Worm (Caenorhabditis elegans) whole organism, young adult: Measurements from ENCODE around the gene Y39G8B.5.

Source experiments
- B0261.1 ChIP-seq: sonication (generic microtip); optimal IDR thresholded peaks from 2 replicates; lab custom pipeline; 2016; ENCODE audit warnings: mild to moderate bottlenecking, missing genetic modification characterization, moderate library complexity, missing compliant biosample characterization
- B0336.3 ChIP-seq: fragments of 200-800 bp; sonication (Bioruptor generic); IDR thresholded peaks from 2 replicates; pipeline ENCODE4 v1.3.6; 2022; ENCODE audit warnings: missing genetic modification characterization, missing compliant biosample characterization
- C06A6.2 ChIP-seq: fragments of 200-800 bp; sonication (Bioruptor generic); conservative IDR thresholded peaks from 2 replicates; pipeline ENCODE4 v1.3.6; 2022; ENCODE audit warnings: missing genetic modification characterization, missing compliant biosample characterization
- F37B4.10 ChIP-seq: fragments of 200-800 bp; sonication (Bioruptor generic); IDR thresholded peaks from 2 replicates; pipeline ENCODE4 v1.3.6; 2022; ENCODE audit warnings: missing genetic modification characterization, missing compliant biosample characterization
- F57A8.1 ChIP-seq: fragments of 200-800 bp; sonication (Bioruptor generic); optimal IDR thresholded peaks from 2 replicates; lab custom pipeline; 2018; ENCODE audit warnings: mild to moderate bottlenecking, missing genetic modification characterization, moderate library complexity, missing compliant biosample characterization
- F57C9.4 ChIP-seq: sonication (generic microtip); optimal IDR thresholded peaks from 2 replicates; lab custom pipeline; 2017; ENCODE audit warnings: mild to moderate bottlenecking, missing genetic modification characterization, missing compliant biosample characterization
- K12H6.12 ChIP-seq: fragments of 200-800 bp; sonication (Bioruptor generic); optimal IDR thresholded peaks from 2 replicates; lab custom pipeline; 2018; ENCODE audit warnings: mild to moderate bottlenecking, missing genetic modification characterization, missing compliant biosample characterization
- Y53G8AR.9 ChIP-seq: fragments of 200-800 bp; sonication (Bioruptor generic); conservative IDR thresholded peaks from 2 replicates; pipeline ENCODE4 v1.3.6; 2022; ENCODE audit warnings: missing genetic modification reagents, missing genetic modification characterization, missing compliant biosample characterization
- Y67H2A.10 ChIP-seq: fragments of 200-800 bp; sonication (Bioruptor generic); conservative IDR thresholded peaks from 2 replicates; pipeline ENCODE4 v1.3.6; 2022; ENCODE audit warnings: missing genetic modification reagents, missing genetic modification characterization, missing compliant biosample characterization
- Y79H2A.3 ChIP-seq: fragments of 200-800 bp; sonication (Bioruptor generic); conservative IDR thresholded peaks from 2 replicates; pipeline ENCODE4 v1.3.6; 2022; ENCODE audit warnings: missing genetic modification reagents, missing genetic modification characterization, missing compliant biosample characterization
- Y95B8A.8 ChIP-seq: fragments of 200-800 bp; sonication (Bioruptor generic); IDR thresholded peaks from 2 replicates; pipeline ENCODE4 v1.3.6; 2022; ENCODE audit warnings: missing genetic modification reagents, missing genetic modification characterization, missing compliant biosample characterization
- aptf-2 ChIP-seq: fragments of 200-800 bp; sonication (Bioruptor generic); conservative IDR thresholded peaks from 2 replicates; pipeline ENCODE4 v1.3.6; 2022; ENCODE audit warnings: missing genetic modification reagents, missing genetic modification characterization, missing compliant biosample characterization
- aptf-3 ChIP-seq: fragments of 200-800 bp; sonication (Bioruptor generic); IDR thresholded peaks from 2 replicates; pipeline ENCODE4 v1.3.6; 2022; ENCODE audit warnings: missing genetic modification characterization, missing compliant biosample characterization
- atf-7 ChIP-seq: sonication (generic microtip); optimal IDR thresholded peaks from 2 replicates; lab custom pipeline; 2017; ENCODE audit warnings: mild to moderate bottlenecking, missing genetic modification characterization, missing compliant biosample characterization
- attf-3 ChIP-seq: fragments of 200-800 bp; sonication (Bioruptor generic); conservative IDR thresholded peaks from 2 replicates; pipeline ENCODE4 v1.3.6; 2022; ENCODE audit warnings: missing genetic modification reagents, missing genetic modification characterization, missing compliant biosample characterization
- attf-6 ChIP-seq: fragments of 200-800 bp; sonication (Bioruptor generic); IDR thresholded peaks from 2 replicates; pipeline ENCODE4 v1.3.6; 2022; ENCODE audit warnings: missing genetic modification reagents, missing genetic modification characterization, missing compliant biosample characterization
- bed-1 ChIP-seq: fragments of 200-800 bp; sonication (Bioruptor generic); IDR thresholded peaks from 2 replicates; pipeline ENCODE4 v1.3.6; 2022; ENCODE audit warnings: missing genetic modification reagents, missing genetic modification characterization, missing compliant biosample characterization
- cebp-1 ChIP-seq, 2 experiments: fragments of 200-800 bp in 1 of 2; sonication (Bioruptor generic) in 1 of 2; sonication (generic microtip) in 1 of 2; IDR thresholded peaks in 1 of 2; optimal IDR thresholded peaks in 1 of 2; 2 replicates each; pipeline versions ENCODE4 v1.3.6 to Lab custom; 2017 to 2022; ENCODE audit warnings: missing compliant biosample characterization in 2 of 2, missing genetic modification characterization in 2 of 2, mild to moderate bottlenecking in 1 of 2, missing genetic modification reagents in 1 of 2, moderate library complexity in 1 of 2
- ceh-40 ChIP-seq: fragments of 200-800 bp; sonication (Bioruptor generic); IDR thresholded peaks from 2 replicates; pipeline ENCODE4 v1.3.6; 2022; ENCODE audit warnings: missing genetic modification characterization, missing compliant biosample characterization
- ceh-91 ChIP-seq: fragments of 200-800 bp; sonication (Bioruptor generic); IDR thresholded peaks from 2 replicates; pipeline ENCODE4 v1.3.6; 2022; ENCODE audit warnings: missing genetic modification reagents, missing genetic modification characterization, missing compliant biosample characterization
- chd-7 ChIP-seq: sonication (generic microtip); optimal IDR thresholded peaks from 2 replicates; lab custom pipeline; 2016; ENCODE audit warnings: mild to moderate bottlenecking, missing genetic modification characterization, moderate library complexity, missing compliant biosample characterization
- die-1 ChIP-seq: sonication (generic microtip); optimal IDR thresholded peaks from 2 replicates; lab custom pipeline; 2016; ENCODE audit warnings: missing genotype, mild to moderate bottlenecking, missing genetic modification characterization, missing compliant biosample characterization
- dox-1 ChIP-seq: fragments of 200-800 bp; sonication (Bioruptor generic); IDR thresholded peaks from 2 replicates; pipeline ENCODE4 v1.3.6; 2022; ENCODE audit warnings: missing genetic modification reagents, missing genetic modification characterization, missing compliant biosample characterization
- dpl-1 ChIP-seq: fragments of 150-350 bp; optimal IDR thresholded peaks from 2 replicates; lab custom pipeline; 2014; ENCODE audit warnings: missing biosample characterization, missing genetic modification reagents, missing genetic modification characterization
- egl-18 ChIP-seq: fragments of 200-800 bp; sonication (Bioruptor generic); IDR thresholded peaks from 2 replicates; pipeline ENCODE4 v1.3.6; 2022; ENCODE audit warnings: missing genetic modification reagents, missing genetic modification characterization, missing compliant biosample characterization
- egl-44 ChIP-seq: fragments of 200-800 bp; sonication (Bioruptor generic); IDR thresholded peaks from 2 replicates; pipeline ENCODE4 v1.3.6; 2022; ENCODE audit warnings: missing genetic modification reagents, missing genetic modification characterization, missing compliant biosample characterization
- ekl-4 ChIP-seq: fragments of 200-800 bp; sonication (Bioruptor generic); IDR thresholded peaks from 2 replicates; pipeline ENCODE4 v1.3.6; 2022; ENCODE audit warnings: missing genetic modification reagents, missing genetic modification characterization, missing compliant biosample characterization
- fkh-3 ChIP-seq: sonication (generic microtip); optimal IDR thresholded peaks from 2 replicates; lab custom pipeline; 2016; ENCODE audit warnings: mild to moderate bottlenecking, missing genetic modification characterization, missing compliant biosample characterization
- him-1 ChIP-seq: sonication (generic microtip); optimal IDR thresholded peaks from 2 replicates; lab custom pipeline; 2016; ENCODE audit warnings: missing genotype, missing genetic modification reagents, missing genetic modification characterization, missing compliant biosample characterization
- hlh-12 ChIP-seq: sonication (generic microtip); optimal IDR thresholded peaks from 2 replicates; lab custom pipeline; 2016; ENCODE audit warnings: missing genetic modification characterization, missing compliant biosample characterization
- hlh-26 ChIP-seq: fragments of 200-800 bp; sonication (Bioruptor generic); conservative IDR thresholded peaks from 2 replicates; pipeline ENCODE4 v1.3.6; 2022; ENCODE audit warnings: missing genetic modification reagents, missing genetic modification characterization, missing compliant biosample characterization
- hsf-1 ChIP-seq: fragments of 200-800 bp; sonication (Bioruptor generic); IDR thresholded peaks from 2 replicates; pipeline ENCODE4 v1.3.6; 2022; ENCODE audit warnings: missing genetic modification reagents, missing genetic modification characterization, missing compliant biosample characterization
- lin-35 ChIP-seq, 3 experiments: fragments of 150-350 bp in 2 of 3; sonication (generic microtip) in 1 of 3; optimal IDR thresholded peaks; 2 replicates each; lab custom pipeline; 2014 to 2018; ENCODE audit warnings: missing biosample characterization in 3 of 3, missing genetic modification characterization in 3 of 3, missing genetic modification reagents in 3 of 3
- lin-54 ChIP-seq: fragments of 200-800 bp; sonication (Bioruptor generic); optimal IDR thresholded peaks from 2 replicates; lab custom pipeline; 2018; ENCODE audit warnings: mild to moderate bottlenecking, missing genetic modification characterization, missing compliant biosample characterization
- lir-1 ChIP-seq: fragments of 200-800 bp; sonication (Bioruptor generic); conservative IDR thresholded peaks from 2 replicates; pipeline ENCODE4 v1.3.6; 2022; ENCODE audit warnings: missing genetic modification reagents, missing genetic modification characterization, missing compliant biosample characterization
- lsy-27 ChIP-seq: sonication (generic microtip); optimal IDR thresholded peaks from 2 replicates; lab custom pipeline; 2017; ENCODE audit warnings: missing genetic modification characterization, mild to moderate bottlenecking, missing compliant biosample characterization, antibody characterized with exemption, missing genotype, borderline replicate concordance; ENCODE audit not compliant: insufficient read depth
- madf-10 ChIP-seq: sonication (generic microtip); optimal IDR thresholded peaks from 2 replicates; lab custom pipeline; 2016; ENCODE audit warnings: mild to moderate bottlenecking, missing genetic modification characterization, missing compliant biosample characterization
- madf-8 ChIP-seq: fragments of 200-800 bp; sonication (Bioruptor generic); conservative IDR thresholded peaks from 2 replicates; pipeline ENCODE4 v1.3.6; 2022; ENCODE audit warnings: missing genetic modification reagents, missing genetic modification characterization, missing compliant biosample characterization
- nfya-2 ChIP-seq: fragments of 200-800 bp; sonication (Bioruptor generic); IDR thresholded peaks from 2 replicates; pipeline ENCODE4 v1.3.6; 2022; ENCODE audit warnings: missing genetic modification reagents, missing genetic modification characterization, missing compliant biosample characterization
- nfyb-1 ChIP-seq: fragments of 200-800 bp; sonication (Bioruptor generic); IDR thresholded peaks from 2 replicates; pipeline ENCODE4 v1.3.6; 2022; ENCODE audit warnings: missing genetic modification reagents, missing genetic modification characterization, missing compliant biosample characterization
- rec-8 ChIP-seq, 2 experiments: sonication (generic microtip); optimal IDR thresholded peaks; 2 replicates each; lab custom pipeline; 2016; ENCODE audit warnings: mild to moderate bottlenecking in 2 of 2, missing genetic modification characterization in 2 of 2, missing genetic modification reagents in 2 of 2, missing genotype in 2 of 2, missing biosample characterization in 1 of 2, missing compliant biosample characterization in 1 of 2, moderate library complexity in 1 of 2
- rpc-1 ChIP-seq, 2 experiments: fragments of 150-350 bp in 1 of 2; sonication (generic microtip) in 1 of 2; optimal IDR thresholded peaks; 2 replicates each; lab custom pipeline; 2014 to 2018; ENCODE audit warnings: missing biosample characterization in 1 of 2, missing genetic modification characterization in 1 of 2, missing genetic modification reagents in 1 of 2, missing genotype in 1 of 2
- snpc-3.4 ChIP-seq: sonication (generic microtip); optimal IDR thresholded peaks from 2 replicates; lab custom pipeline; 2017; ENCODE audit warnings: missing genetic modification characterization, mild to moderate bottlenecking, missing compliant biosample characterization, antibody characterized with exemption, moderate library complexity, missing genotype, missing genetic modification reagents
- somi-1 ChIP-seq: fragments of 200-800 bp; sonication (Bioruptor generic); optimal IDR thresholded peaks from 2 replicates; lab custom pipeline; 2018; ENCODE audit warnings: mild to moderate bottlenecking, missing genetic modification characterization, missing compliant biosample characterization
- xnd-1 ChIP-seq: sonication (generic microtip); optimal IDR thresholded peaks from 2 replicates; lab custom pipeline; 2016; ENCODE audit warnings: missing genotype, missing genetic modification reagents, missing genetic modification characterization, missing compliant biosample characterization
- ztf-18 ChIP-seq: sonication (generic microtip); optimal IDR thresholded peaks from 2 replicates; lab custom pipeline; 2016; ENCODE audit warnings: missing genotype, mild to moderate bottlenecking, missing genetic modification characterization, missing compliant biosample characterization
- ztf-22 ChIP-seq: fragments of 200-800 bp; sonication (Bioruptor generic); optimal IDR thresholded peaks from 2 replicates; lab custom pipeline; 2018; ENCODE audit warnings: mild to moderate bottlenecking, missing genetic modification characterization, moderate library complexity, missing compliant biosample characterization
- ztf-6 ChIP-seq: fragments of 200-800 bp; sonication (Bioruptor generic); IDR thresholded peaks from 2 replicates; pipeline ENCODE4 v1.3.6; 2022; ENCODE audit warnings: missing genetic modification reagents, missing genetic modification characterization, missing compliant biosample characterization

Y39G8B.5 gene

DNA sequence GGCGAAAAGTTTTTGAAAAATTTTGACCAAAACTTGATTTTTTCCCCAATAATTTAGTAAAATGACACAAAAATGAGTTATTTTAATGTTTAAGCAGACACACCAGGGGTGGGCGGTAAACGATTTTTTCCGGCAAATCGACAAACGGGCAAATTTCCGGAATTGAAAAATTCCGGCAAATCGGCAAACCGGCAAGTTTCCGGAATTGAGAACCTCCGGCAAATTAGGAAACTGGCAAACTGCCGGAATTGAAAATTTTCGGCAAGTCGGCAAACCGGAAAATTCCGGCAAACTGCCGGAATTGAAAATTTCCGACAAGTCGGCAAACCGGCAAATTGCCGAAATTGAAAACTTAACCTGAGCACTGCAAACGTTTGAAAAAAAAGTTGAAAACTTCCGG, 41.1 kb upstream of the Y39G8B.5 start (continued):
- TF ChIP-seq xnd-1 (tag; lab: Kevin White, UChicago) (no peak), nfya-2 (no peak), him-1 (tag; lab: Kevin White, UChicago) (no peak), F37B4.10 (no peak), nfyb-1 (GFP tag; lab: Robert Waterston, UW) (peak; percentile 72; the same call in 1 of the 2 replicates), somi-1 (GFP tag; lab: Kevin White, UChicago) (no peak), lir-1 (no peak), Y53G8AR.9 (GFP tag; lab: Robert Waterston, UW) (no peak; the same call in 1 of the 2 replicates), ztf-22 (GFP tag; lab: Kevin White, UChicago) (no peak), dox-1 (GFP tag; lab: Robert Waterston, UW) (no peak), lin-54 (GFP tag; lab: Kevin White, UChicago) (no peak), ceh-40 (no peak), C06A6.2 (GFP tag; lab: Robert Waterston, UW) (peak; percentile 32; the same call in 1 of the 2 replicates), egl-18 (GFP tag; lab: Robert Waterston, UW) (no peak), dpl-1 (GFP tag; lab: Kevin White, UChicago) (no peak), hsf-1 (GFP tag; lab: Robert Waterston, UW) (no peak), bed-1 (GFP tag; lab: Robert Waterston, UW) (no peak), chd-7 (tag; lab: Kevin White, UChicago) (peak; percentile 3), hlh-26 (GFP tag; lab: Robert Waterston, UW) (no peak), Y79H2A.3 (GFP tag; lab: Robert Waterston, UW) (no peak), lin-35 (GFP tag; optimal IDR thresholded peaks at IDR 0.05; lab: Kevin White, UChicago) (no peak), cebp-1 (GFP tag; IDR thresholded peaks at IDR 0.05; lab: Robert Waterston, UW) (no peak), cebp-1 (tag; optimal IDR thresholded peaks at IDR 0.05; lab: Kevin White, UChicago) (peak; percentile 47), Y67H2A.10 (no peak), madf-10 (tag; lab: Kevin White, UChicago) (no peak), atf-7 (no peak), B0336.3 (0 out of 2 replicates have a peak, but pooled peaks have one; percentile 56), ekl-4 (no peak), snpc-3.4 (tag; lab: Kevin White, UChicago) (no peak), F57C9.4 (tag; lab: Kevin White, UChicago) (no peak), ztf-6 (GFP tag; lab: Robert Waterston, UW) (no peak), egl-44 (no peak), rec-8 (tag; optimal IDR thresholded peaks at IDR 0.05; lab: Kevin White, UChicago) (no peak), attf-3 (GFP tag; lab: Robert Waterston, UW) (no peak), fkh-3 (tag; lab: Kevin White, UChicago) (no peak), F57A8.1 (GFP tag; lab: Kevin White, UChicago) (no peak), K12H6.12 (tag; lab: Kevin White, UChicago) (no peak), ceh-91 (no peak), attf-6 (GFP tag; lab: Robert Waterston, UW) (no peak), die-1 (no peak), B0261.1 (tag; lab: Kevin White, UChicago) (no peak), Y95B8A.8 (no peak), ztf-18 (tag; lab: Kevin White, UChicago) (no peak), madf-8 (GFP tag; lab: Robert Waterston, UW) (no peak), aptf-3 (GFP tag; lab: Robert Waterston, UW) (peak; percentile 49; the same call in 1 of the 2 replicates), hlh-12 (tag; lab: Kevin White, UChicago) (no peak), rpc-1 (optimal IDR thresholded peaks at IDR 0.05; lab: Kevin White, UChicago) (no peak), rpc-1 (tag; optimal IDR thresholded peaks at IDR 0.05; lab: Kevin White, UChicago) (no peak), lsy-27 (tag; lab: Kevin White, UChicago) (no peak), aptf-2 (GFP tag; lab: Robert Waterston, UW) (no peak)
